Worm (Caenorhabditis elegans): ENCODE data around the gene cutc-1.

cutc-1 gene

DNA sequence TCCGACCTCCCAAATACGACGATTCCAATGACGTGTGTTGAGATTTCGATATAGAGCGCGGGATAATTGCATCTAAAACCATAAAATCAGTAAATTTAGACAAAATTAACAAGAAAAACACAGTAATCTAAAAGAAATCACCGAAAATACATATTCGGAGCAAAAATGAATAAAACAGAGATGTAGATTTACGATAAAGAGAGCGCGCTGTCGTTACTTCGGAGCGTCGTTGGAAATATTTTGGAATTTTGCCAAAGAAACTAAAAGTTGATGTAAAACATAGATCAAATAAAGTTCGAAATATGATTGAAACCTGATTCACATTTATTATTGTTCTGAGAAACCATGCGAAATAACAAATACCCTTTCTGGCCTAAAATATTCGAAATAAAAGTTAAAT is 28.7 kb upstream of the cutc-1 start, which contains the start of gene ZK1236.5 (continued):
- TF ChIP-seq ztf-4 (tag; optimal IDR thresholded peaks at IDR 0.05) = no peak
- TF ChIP-seq nhr-28 (tag; optimal IDR thresholded peaks at IDR 0.05) = no peak
- 0 out of 2 replicates have a peak, but pooled peaks have one; percentile 9 for TF ChIP-seq nhr-19 (GFP tag; conservative IDR thresholded peaks at IDR 0.05)
- TF ChIP-seq ceh-8 (GFP tag; optimal IDR thresholded peaks at IDR 0.05) = no peak
- no peak for TF ChIP-seq unc-62 (GFP tag; optimal IDR thresholded peaks at IDR 0.05)
- TF ChIP-seq lir-3 (tag; optimal IDR thresholded peaks at IDR 0.05; ENCODE audit: poor library complexity) = no peak
- TF ChIP-seq sptf-1 (tag; optimal IDR thresholded peaks at IDR 0.05) = no peak
- TF ChIP-seq isw-1 (GFP tag; IDR thresholded peaks at IDR 0.05) = 0 out of 2 replicates have a peak, but pooled peaks have one; percentile 13
- TF ChIP-seq nhr-47 (tag; optimal IDR thresholded peaks at IDR 0.05) = peak; percentile 50
- TF ChIP-seq snu-23 (GFP tag; optimal IDR thresholded peaks at IDR 0.05) = peak; percentile 59
- no peak for TF ChIP-seq lin-14 (GFP tag; optimal IDR thresholded peaks at IDR 0.05)
- TF ChIP-seq pax-3 (tag; optimal IDR thresholded peaks at IDR 0.05) = no peak
- TF ChIP-seq vab-15 (tag; optimal IDR thresholded peaks at IDR 0.05) = no peak
- no peak for TF ChIP-seq ces-1 (GFP tag; optimal IDR thresholded peaks at IDR 0.05)
- no peak for TF ChIP-seq egl-27 (tag; optimal IDR thresholded peaks at IDR 0.05)
- TF ChIP-seq F16B12.6 (tag; optimal IDR thresholded peaks at IDR 0.05) = no peak
- TF ChIP-seq alr-1 (tag; optimal IDR thresholded peaks at IDR 0.05; ENCODE audit: borderline replicate concordance) = no peak
- TF ChIP-seq nhr-11 (tag; optimal IDR thresholded peaks at IDR 0.05) = no peak
- TF ChIP-seq skn-1 (tag; optimal IDR thresholded peaks at IDR 0.05) = no peak
- no peak for TF ChIP-seq mdl-1 (tag; optimal IDR thresholded peaks at IDR 0.05)
- no peak for TF ChIP-seq hlh-17 (GFP tag; optimal IDR thresholded peaks at IDR 0.05; ENCODE audit: borderline replicate concordance)
- TF ChIP-seq ceh-82 (tag; optimal IDR thresholded peaks at IDR 0.05) = peak in 1 of 3 experiments; percentile 26
- no peak for TF ChIP-seq nhr-237 (tag; optimal IDR thresholded peaks at IDR 0.05)
- TF ChIP-seq efl-3 (GFP tag; optimal IDR thresholded peaks at IDR 0.05) = no peak
- no peak for TF ChIP-seq hlh-4 (tag; optimal IDR thresholded peaks at IDR 0.05)
- TF ChIP-seq Y116A8C.19 (tag; optimal IDR thresholded peaks at IDR 0.05; ENCODE audit: borderline replicate concordance) = no peak
- no peak for TF ChIP-seq fos-1 (tag; optimal IDR thresholded peaks at IDR 0.05)
- no peak for TF ChIP-seq nhr-84 (tag; optimal IDR thresholded peaks at IDR 0.05)
- peak; percentile 47 to 59 for TF ChIP-seq efl-1 (optimal IDR thresholded peaks at IDR 0.05)
- TF ChIP-seq efl-1 (GFP tag; optimal IDR thresholded peaks at IDR 0.05 in 1 of 2) = peak; percentile 48 to 94
- TF ChIP-seq snpc-4 (tag; optimal IDR thresholded peaks at IDR 0.05) = no peak
- no peak for TF ChIP-seq nhr-76 (tag; optimal IDR thresholded peaks at IDR 0.05)
- no peak for TF ChIP-seq C34B4.2 (tag; optimal IDR thresholded peaks at IDR 0.05)
- no peak for TF ChIP-seq nhr-77 (tag; optimal IDR thresholded peaks at IDR 0.05)
- no peak for TF ChIP-seq tlp-1 (tag; optimal IDR thresholded peaks at IDR 0.05)
- TF ChIP-seq nhr-20 (tag; optimal IDR thresholded peaks at IDR 0.05) = no peak
- TF ChIP-seq nhr-90 (tag; optimal IDR thresholded peaks at IDR 0.05; ENCODE audit: poor library complexity) = no peak
- peak; percentile 39 for TF ChIP-seq xbp-1 (tag; optimal IDR thresholded peaks at IDR 0.05)
- TF ChIP-seq lin-39 (tag; optimal IDR thresholded peaks at IDR 0.05) = no peak
- TF ChIP-seq aly-2 (tag; optimal IDR thresholded peaks at IDR 0.05) = peak; percentile 49
- TF ChIP-seq jun-1 (tag; optimal IDR thresholded peaks at IDR 0.05) = no peak
- TF ChIP-seq ceh-88 (GFP tag; IDR thresholded peaks at IDR 0.05) = no peak
- TF ChIP-seq mep-1 (tag; optimal IDR thresholded peaks at IDR 0.05) = peak; percentile 49
- no peak for TF ChIP-seq ama-1 (optimal IDR thresholded peaks at IDR 0.05)
- TF ChIP-seq aha-1 (tag; optimal IDR thresholded peaks at IDR 0.05) = no peak
- TF ChIP-seq nhr-85 (tag) = peak; percentile 39
- TF ChIP-seq unc-30 (tag; optimal IDR thresholded peaks at IDR 0.05) = no peak
- TF ChIP-seq C16A3.4 (tag; optimal IDR thresholded peaks at IDR 0.05) = peak; percentile 1
- no peak for TF ChIP-seq lin-13 (GFP tag; optimal IDR thresholded peaks at IDR 0.05)
- no peak for TF ChIP-seq unc-130 (tag; optimal IDR thresholded peaks at IDR 0.05)
- TF ChIP-seq C04F5.9 (tag; optimal IDR thresholded peaks at IDR 0.05) = no peak
- no peak for TF ChIP-seq egl-13 (tag; optimal IDR thresholded peaks at IDR 0.05)
- TF ChIP-seq mef-2 (tag; optimal IDR thresholded peaks at IDR 0.05) = no peak
- TF ChIP-seq ztf-11 (tag; optimal IDR thresholded peaks at IDR 0.05) = no peak
- no peak for TF ChIP-seq fkh-10 (GFP tag; optimal IDR thresholded peaks at IDR 0.05)
